Fruit fly (Drosophila melanogaster) whole organism, embryonic: ENCODE measurements around the gene MCTS1.

Experiments used
- Atf6 ChIP-seq: fragments of 200-800 bp; sonication (Bioruptor generic); IDR thresholded peaks from 2 replicates; pipeline ENCODE4 v1.3.6; 2022; ENCODE audit warnings: missing biosample characterization, missing genetic modification characterization
- CG10209 ChIP-seq: fragments of 200-800 bp; sonication (Bioruptor generic); optimal IDR thresholded peaks from 3 replicates; lab custom pipeline; 2017; ENCODE audit warnings: missing biosample characterization, mild to moderate bottlenecking, missing genetic modification characterization, missing genetic modification reagents
- CG10462 ChIP-seq: fragments of 200-800 bp; sonication (Bioruptor generic); optimal IDR thresholded peaks from 2 replicates; lab custom pipeline; 2016; ENCODE audit warnings: missing biosample characterization, missing genetic modification characterization
- CG12942 ChIP-seq: fragments of 200-800 bp; sonication (Bioruptor generic); optimal IDR thresholded peaks from 3 replicates; lab custom pipeline; 2016; ENCODE audit warnings: missing biosample characterization, missing genetic modification characterization
- CG14860 ChIP-seq: fragments of 200-800 bp; sonication (Bioruptor generic); IDR thresholded peaks from 3 replicates; pipeline ENCODE4 v1.3.6; 2022; ENCODE audit warnings: missing biosample characterization, missing genetic modification characterization; ENCODE audit not compliant: partially characterized antibody
- CG1603 ChIP-seq: fragments of 200-800 bp; sonication (Bioruptor generic); optimal IDR thresholded peaks from 2 replicates; lab custom pipeline; 2019; ENCODE audit warnings: missing biosample characterization, mild to moderate bottlenecking, missing genetic modification characterization, moderate library complexity
- CG17359 ChIP-seq: fragments of 200-800 bp; sonication (Bioruptor generic); optimal IDR thresholded peaks from 3 replicates; lab custom pipeline; 2018; ENCODE audit warnings: missing biosample characterization, mild to moderate bottlenecking, missing genetic modification characterization, moderate library complexity
- CG17385 ChIP-seq: fragments of 200-800 bp; sonication (Bioruptor generic); optimal IDR thresholded peaks from 3 replicates; lab custom pipeline; 2018; ENCODE audit warnings: missing biosample characterization, mild to moderate bottlenecking, missing genetic modification characterization
- CG17829 ChIP-seq: fragments of 200-800 bp; optimal IDR thresholded peaks from 2 replicates; lab custom pipeline; 2019; ENCODE audit warnings: missing biosample characterization, mild to moderate bottlenecking, missing genetic modification characterization, moderate library complexity
- CG2116 ChIP-seq: fragments of 200-800 bp; sonication (Bioruptor generic); optimal IDR thresholded peaks from 3 replicates; lab custom pipeline; 2018; ENCODE audit warnings: missing biosample characterization, mild to moderate bottlenecking, missing genetic modification characterization
- CG2129 ChIP-seq: fragments of 200-800 bp; sonication (Bioruptor generic); IDR thresholded peaks from 2 replicates; pipeline ENCODE4 v1.3.6; 2022; ENCODE audit warnings: missing biosample characterization, missing genetic modification characterization; ENCODE audit not compliant: partially characterized antibody
- CG32767 ChIP-seq: fragments of 200-800 bp; sonication (Bioruptor generic); IDR thresholded peaks from 2 replicates; pipeline ENCODE4 v1.3.6; 2022; ENCODE audit warnings: missing biosample characterization, missing genetic modification characterization
- CG32772 ChIP-seq: fragments of 200-800 bp; sonication (Bioruptor generic); IDR thresholded peaks from 2 replicates; pipeline ENCODE4 v1.3.6; 2022; ENCODE audit warnings: missing biosample characterization, missing genetic modification characterization
- CG3407 ChIP-seq: fragments of 200-800 bp; sonication (Bioruptor generic); optimal IDR thresholded peaks from 2 replicates; lab custom pipeline; 2018; ENCODE audit warnings: missing biosample characterization, mild to moderate bottlenecking, missing genetic modification characterization
- CG34422 ChIP-seq: fragments of 200-800 bp; sonication (Bioruptor generic); IDR thresholded peaks from 3 replicates; pipeline ENCODE4 v1.3.6; 2022; ENCODE audit warnings: missing biosample characterization, missing genetic modification characterization
- CG6813 ChIP-seq: fragments of 200-800 bp; sonication (Bioruptor generic); optimal IDR thresholded peaks from 2 replicates; lab custom pipeline; 2017; ENCODE audit warnings: missing biosample characterization, missing genetic modification characterization, mild to moderate bottlenecking, moderate library complexity, missing genetic modification reagents
- CG8089 ChIP-seq: fragments of 200-800 bp; sonication (Bioruptor generic); optimal IDR thresholded peaks from 3 replicates; lab custom pipeline; 2016; ENCODE audit warnings: missing biosample characterization, missing genetic modification characterization
- D ChIP-seq, 2 experiments: fragments of 200-800 bp in 1 of 2; fragments of >200 bp in 1 of 2; sonication (Bioruptor generic) in 1 of 2; optimal IDR thresholded peaks; 2 replicates in 1 of 2; 3 replicates in 1 of 2; lab custom pipeline; 2017; ENCODE audit warnings: mild to moderate bottlenecking in 1 of 2, missing biosample characterization in 1 of 2, missing genetic modification characterization in 1 of 2, missing genetic modification reagents in 1 of 2
- Deaf1 ChIP-seq: fragments of 200-800 bp; optimal IDR thresholded peaks from 3 replicates; lab custom pipeline; 2019; ENCODE audit warnings: missing biosample characterization, mild to moderate bottlenecking, missing genetic modification characterization, moderate library complexity
- Fer1 ChIP-seq: fragments of 200-800 bp; sonication (Bioruptor generic); optimal IDR thresholded peaks from 2 replicates; lab custom pipeline; 2017; ENCODE audit warnings: missing biosample characterization, mild to moderate bottlenecking, missing genetic modification characterization
- GATAe ChIP-seq: fragments of 200-800 bp; sonication (Bioruptor generic); conservative IDR thresholded peaks from 2 replicates; pipeline ENCODE4 v1.3.6; 2022; ENCODE audit warnings: missing biosample characterization, missing genetic modification characterization
- HLH3B ChIP-seq: fragments of 200-800 bp; sonication (Bioruptor generic); IDR thresholded peaks from 2 replicates; pipeline ENCODE4 v1.3.6; 2022; ENCODE audit warnings: missing biosample characterization, missing genetic modification characterization
- HLH4C ChIP-seq: fragments of 200-800 bp; sonication (Bioruptor generic); IDR thresholded peaks from 3 replicates; pipeline ENCODE4 v1.3.6; 2022; ENCODE audit warnings: missing biosample characterization, missing genetic modification characterization; ENCODE audit not compliant: partially characterized antibody
- Hsf ChIP-seq: fragments of 200-800 bp; sonication (Bioruptor generic); optimal IDR thresholded peaks from 3 replicates; lab custom pipeline; 2016; ENCODE audit warnings: missing biosample characterization, missing genetic modification characterization
- Mrtf ChIP-seq: fragments of 200-800 bp; sonication (Bioruptor generic); IDR thresholded peaks from 3 replicates; pipeline ENCODE4 v1.3.6; 2022; ENCODE audit warnings: missing biosample characterization, missing genetic modification characterization
- Xrp1 ChIP-seq: fragments of 200-800 bp; sonication (Bioruptor generic); IDR thresholded peaks from 2 replicates; pipeline ENCODE4 v1.3.6; 2022; ENCODE audit warnings: missing biosample characterization, missing genetic modification characterization
- ap ChIP-seq: fragments of 200-800 bp; sonication (Bioruptor generic); IDR thresholded peaks from 2 replicates; pipeline ENCODE4 v1.3.6; 2022; ENCODE audit warnings: missing biosample characterization, missing genetic modification characterization
- ase ChIP-seq: fragments of 200-800 bp; sonication (Bioruptor generic); IDR thresholded peaks from 3 replicates; pipeline ENCODE4 v1.3.6; 2022; ENCODE audit warnings: missing biosample characterization, missing genetic modification characterization
- cwo ChIP-seq: fragments of 200-800 bp; sonication (Bioruptor generic); optimal IDR thresholded peaks from 3 replicates; lab custom pipeline; 2017; ENCODE audit warnings: missing biosample characterization, missing genetic modification characterization, mild to moderate bottlenecking, moderate library complexity, missing genetic modification reagents
- esg ChIP-seq: fragments of 200-800 bp; sonication (Bioruptor generic); conservative IDR thresholded peaks from 2 replicates; pipeline ENCODE4 v1.3.6; 2022; ENCODE audit warnings: missing biosample characterization, missing genetic modification characterization
- gfzf ChIP-seq: fragments of 200-800 bp; sonication (Bioruptor generic); optimal IDR thresholded peaks from 2 replicates; lab custom pipeline; 2016; ENCODE audit warnings: missing biosample characterization, mild to moderate bottlenecking, missing genetic modification characterization, moderate library complexity
- gsb ChIP-seq: fragments of 200-800 bp; sonication (Bioruptor generic); IDR thresholded peaks from 2 replicates; pipeline ENCODE4 v1.3.6; 2022; ENCODE audit warnings: missing biosample characterization, missing genetic modification characterization
- hkb ChIP-seq, 2 experiments: fragments of 200-800 bp in 1 of 2; fragments of >200 bp in 1 of 2; sonication (Bioruptor generic) in 1 of 2; IDR thresholded peaks in 1 of 2; optimal IDR thresholded peaks in 1 of 2; 2 replicates each; pipeline versions ENCODE4 v1.3.6 to Lab custom; 2017 to 2022; ENCODE audit warnings: missing biosample characterization in 1 of 2, missing genetic modification characterization in 1 of 2
- hth ChIP-seq: fragments of >200 bp; optimal IDR thresholded peaks from 2 replicates; lab custom pipeline; 2017; ENCODE audit warnings: inconsistent platforms
- oc ChIP-seq: fragments of 200-800 bp; sonication (Bioruptor generic); optimal IDR thresholded peaks from 2 replicates; lab custom pipeline; 2018; ENCODE audit warnings: missing biosample characterization, mild to moderate bottlenecking, missing genetic modification characterization, moderate library complexity
- odd ChIP-seq: fragments of 200-800 bp; sonication (Bioruptor generic); optimal IDR thresholded peaks from 2 replicates; lab custom pipeline; 2017; ENCODE audit warnings: missing biosample characterization, mild to moderate bottlenecking, missing genetic modification characterization
- pan ChIP-seq, 4 experiments: fragments of >200 bp in 3 of 4; fragments of 200-800 bp in 1 of 4; sonication (Bioruptor generic) in 1 of 4; optimal IDR thresholded peaks in 3 of 4; IDR thresholded peaks in 1 of 4; 2 replicates each; pipeline versions ENCODE4 v1.3.6 to Lab custom; 2017 to 2022; ENCODE audit warnings: missing biosample characterization in 2 of 4, missing genetic modification characterization in 2 of 4, mixed read lengths in 1 of 4
- ranshi ChIP-seq: fragments of 200-800 bp; sonication (Bioruptor generic); IDR thresholded peaks from 2 replicates; pipeline ENCODE4 v1.3.6; 2022; ENCODE audit warnings: missing biosample characterization, missing genetic modification characterization
- row ChIP-seq: fragments of 200-800 bp; sonication (Bioruptor generic); IDR thresholded peaks from 3 replicates; pipeline ENCODE4 v1.3.6; 2022; ENCODE audit warnings: missing biosample characterization, missing genetic modification characterization
- tll ChIP-seq, 2 experiments: fragments of 200-800 bp in 1 of 2; fragments of >200 bp in 1 of 2; sonication (Bioruptor generic) in 1 of 2; optimal IDR thresholded peaks; 2 replicates each; lab custom pipeline; 2017 to 2019; ENCODE audit warnings: missing biosample characterization in 2 of 2, missing genetic modification characterization in 2 of 2, mild to moderate bottlenecking in 1 of 2, moderate library complexity in 1 of 2
- zf30C ChIP-seq: fragments of 200-800 bp; sonication (Bioruptor generic); optimal IDR thresholded peaks from 3 replicates; lab custom pipeline; 2018; ENCODE audit warnings: missing biosample characterization, mild to moderate bottlenecking, missing genetic modification characterization

Gene MCTS1

dm6 chrX:5989368-5989767 is 48.3 kb upstream of the MCTS1 start (continued):
- 0 out of 2 replicates have a peak, but pooled peaks have one; percentile 44 for TF ChIP-seq CG32772 (GFP tag; lab: Robert Waterston, UW)
- TF ChIP-seq CG10209 (GFP tag; lab: Kevin White, UChicago) = peak; percentile 14
- TF ChIP-seq row (GFP tag; lab: Robert Waterston, UW) = peak; percentile 59
- TF ChIP-seq ap (GFP tag; lab: Robert Waterston, UW) = peak; percentile 39; the same call in 1 of the 2 replicates
- peak; percentile 38 for TF ChIP-seq CG17829 (tag; lab: Kevin White, UChicago)
- TF ChIP-seq CG12942 (GFP tag; lab: Kevin White, UChicago) = no peak
- no peak for TF ChIP-seq pan (optimal IDR thresholded peaks at IDR 0.05; lab: Kevin White, UChicago)
- peak in 1 of 2 experiments; percentile 76 for TF ChIP-seq pan (GFP tag; optimal IDR thresholded peaks at IDR 0.05 in 1 of 2, IDR thresholded peaks at IDR 0.05 in 1 of 2)
- 0 out of 2 replicates have a peak, but pooled peaks have one; percentile 26 for TF ChIP-seq CG32767 (GFP tag; lab: Robert Waterston, UW)
- TF ChIP-seq Atf6 (GFP tag; lab: Robert Waterston, UW) = peak; percentile 20; the same call in 1 of the 2 replicates
- no peak for TF ChIP-seq CG6813 (GFP tag; lab: Kevin White, UChicago)
- TF ChIP-seq Deaf1 (tag; lab: Kevin White, UChicago) = no peak
- TF ChIP-seq CG2116 = peak; percentile 9
- no peak for TF ChIP-seq CG8089 (GFP tag; lab: Kevin White, UChicago)
- TF ChIP-seq CG17385 (GFP tag; lab: Kevin White, UChicago) = peak; percentile 25
- TF ChIP-seq Mrtf (GFP tag; lab: Robert Waterston, UW) = no peak
- peak; percentile 63; the same call in 2 of the 3 replicates for TF ChIP-seq ase (GFP tag; lab: Robert Waterston, UW)
- no peak for TF ChIP-seq zf30C (GFP tag; lab: Kevin White, UChicago)
- peak; percentile 31 for TF ChIP-seq odd (GFP tag; lab: Kevin White, UChicago)
- TF ChIP-seq HLH3B (GFP tag; lab: Robert Waterston, UW) = peak; percentile 62
- no peak for TF ChIP-seq Hsf (GFP tag; lab: Kevin White, UChicago)
- no peak for TF ChIP-seq tll (GFP tag; optimal IDR thresholded peaks at IDR 0.05; lab: Kevin White, UChicago)
- no peak for TF ChIP-seq D (optimal IDR thresholded peaks at IDR 0.05; lab: Kevin White, UChicago)
- no peak for TF ChIP-seq D (GFP tag; optimal IDR thresholded peaks at IDR 0.05; lab: Kevin White, UChicago)
- TF ChIP-seq oc (tag; lab: Kevin White, UChicago) = peak; percentile 11
- peak; percentile 34; the same call in 1 of the 2 replicates for TF ChIP-seq gsb (GFP tag; lab: Robert Waterston, UW)
- no peak for TF ChIP-seq CG3407 (GFP tag; lab: Kevin White, UChicago)
- TF ChIP-seq CG1603 (tag; lab: Kevin White, UChicago) = peak; percentile 54
- TF ChIP-seq HLH4C (GFP tag; lab: Robert Waterston, UW) = no peak
- no peak for TF ChIP-seq CG2129
- TF ChIP-seq hth (lab: Kevin White, UChicago) = no peak
- no peak for TF ChIP-seq GATAe
- TF ChIP-seq hkb (optimal IDR thresholded peaks at IDR 0.05; lab: Kevin White, UChicago) = no peak
- TF ChIP-seq hkb (GFP tag; IDR thresholded peaks at IDR 0.05; lab: Robert Waterston, UW) = peak; percentile 66
- peak; percentile 62 for TF ChIP-seq Xrp1 (GFP tag; lab: Robert Waterston, UW)
- peak; percentile 48; the same call in 1 of the 2 replicates for TF ChIP-seq ranshi
- TF ChIP-seq gfzf (GFP tag; lab: Kevin White, UChicago) = no peak
- TF ChIP-seq CG10462 = no peak
- peak; percentile 61 for TF ChIP-seq CG17359 (tag; lab: Kevin White, UChicago)
- TF ChIP-seq cwo (GFP tag; lab: Kevin White, UChicago) = no peak
- no peak for TF ChIP-seq CG14860 (GFP tag; lab: Robert Waterston, UW)
- TF ChIP-seq Fer1 (GFP tag; lab: Kevin White, UChicago) = peak; percentile 18
- peak; percentile 63 for TF ChIP-seq CG34422
- TF ChIP-seq esg = 0 out of 2 replicates have a peak, but pooled peaks have one; percentile 14
